Worm (Caenorhabditis elegans) whole organism, early embryonic: Measurements from ENCODE around the gene C55A1.1.

Experiments used
- ama-1 ChIP-seq: fragments of 150-350 bp; optimal IDR thresholded peaks from 2 replicates; lab custom pipeline; 2014
- ceh-36 ChIP-seq: sonication (generic microtip); optimal IDR thresholded peaks from 2 replicates; lab custom pipeline; 2016; ENCODE audit warnings: missing genetic modification characterization, inconsistent platforms, missing compliant biosample characterization
- flt-1 ChIP-seq: fragments of 200-800 bp; sonication (Bioruptor generic); IDR thresholded peaks from 2 replicates; pipeline ENCODE4 v1.3.6; 2022; ENCODE audit warnings: missing genetic modification characterization, missing compliant biosample characterization
- hmbx-1 ChIP-seq: sonication (generic microtip); optimal IDR thresholded peaks from 2 replicates; lab custom pipeline; 2016; ENCODE audit warnings: mild to moderate bottlenecking, missing genetic modification characterization, missing compliant biosample characterization
- scrt-1 ChIP-seq: fragments of 200-800 bp; sonication (Bioruptor generic); IDR thresholded peaks from 2 replicates; pipeline ENCODE4 v1.3.6; 2022; ENCODE audit warnings: missing genetic modification characterization, missing compliant biosample characterization

- TF ChIP-seq ama-1 = no peak
- no peak for TF ChIP-seq scrt-1
- no peak for TF ChIP-seq flt-1 (GFP tag; lab: Robert Waterston, UW)
- no peak for TF ChIP-seq hmbx-1 (tag; lab: Kevin White, UChicago)
- TF ChIP-seq ceh-36 (tag; lab: Kevin White, UChicago) = no peak
These were observed 30.5 kb downstream of the C55A1.1 start for ce11 chrV:15652147-15652546.
